Worm (Caenorhabditis elegans) whole organism, young adult: ENCODE data around the gene B0228.9.

Source experiments
- T07F8.4 ChIP-seq: sonication (generic microtip); optimal IDR thresholded peaks from 2 replicates; lab custom pipeline; 2016; ENCODE audit warnings: mild to moderate bottlenecking, missing genetic modification characterization, moderate library complexity, missing compliant biosample characterization
- ceh-40 ChIP-seq: fragments of 200-800 bp; sonication (Bioruptor generic); IDR thresholded peaks from 2 replicates; pipeline ENCODE4 v1.3.6; 2022; ENCODE audit warnings: missing genetic modification characterization, missing compliant biosample characterization
- egl-18 ChIP-seq: fragments of 200-800 bp; sonication (Bioruptor generic); IDR thresholded peaks from 2 replicates; pipeline ENCODE4 v1.3.6; 2022; ENCODE audit warnings: missing genetic modification reagents, missing genetic modification characterization, missing compliant biosample characterization
- ekl-4 ChIP-seq: fragments of 200-800 bp; sonication (Bioruptor generic); IDR thresholded peaks from 2 replicates; pipeline ENCODE4 v1.3.6; 2022; ENCODE audit warnings: missing genetic modification reagents, missing genetic modification characterization, missing compliant biosample characterization
- nhr-90 ChIP-seq: sonication (generic microtip); optimal IDR thresholded peaks from 2 replicates; lab custom pipeline; 2016; ENCODE audit warnings: missing genotype, mild to moderate bottlenecking, missing genetic modification characterization, missing compliant biosample characterization

- TF ChIP-seq nhr-90 (no peak), egl-18 (GFP tag; lab: Robert Waterston, UW) (no peak), T07F8.4 (no peak), ceh-40 (GFP tag; lab: Robert Waterston, UW) (no peak), ekl-4 (GFP tag; lab: Robert Waterston, UW) (no peak)
Observed at ce11 chrII:7783467-7783959, 20.0 kb upstream of the B0228.9 start, which contains the start of gene skr-17.
